Worm (Caenorhabditis elegans): ENCODE measurements around the gene F01G4.6.

ce11 chrIV:11125604-11126003 is 23.7 kb downstream of the F01G4.6 start:
- TF ChIP-seq pax-3 (tag; optimal IDR thresholded peaks at IDR 0.05) = no peak
- no peak for TF ChIP-seq elt-3 (tag; optimal IDR thresholded peaks at IDR 0.05)
- no peak for TF ChIP-seq nhr-77 (tag; optimal IDR thresholded peaks at IDR 0.05)
- TF ChIP-seq lin-13 (GFP tag; optimal IDR thresholded peaks at IDR 0.05) = no peak
- TF ChIP-seq lir-3 (tag; optimal IDR thresholded peaks at IDR 0.05; ENCODE audit: poor library complexity) = no peak
- TF ChIP-seq fkh-10 (GFP tag; optimal IDR thresholded peaks at IDR 0.05) = no peak
- no peak for TF ChIP-seq zag-1 (tag; optimal IDR thresholded peaks at IDR 0.05)

All from whole organism, L1 larva.